Fruit fly (Drosophila melanogaster): ENCODE data around the gene Nepl9.

dm6 chr2L:16884702-16885101 lies 47.6 kb upstream of the Nepl9 start:
- no peak for TF ChIP-seq Hr38 (GFP tag; optimal IDR thresholded peaks at IDR 0.05)
- no peak for TF ChIP-seq Eip78C (GFP tag)
- TF ChIP-seq Eip75B (GFP tag; optimal IDR thresholded peaks at IDR 0.05), result no peak
- TF ChIP-seq Blimp-1 (GFP tag; optimal IDR thresholded peaks at IDR 0.05), result no peak
- no peak for TF ChIP-seq net (GFP tag; optimal IDR thresholded peaks at IDR 0.05)
- TF ChIP-seq CG16779 (tag; optimal IDR thresholded peaks at IDR 0.05), result no peak
- TF ChIP-seq acj6 (GFP tag; optimal IDR thresholded peaks at IDR 0.05), result no peak
- no peak for TF ChIP-seq CG3032 (tag; optimal IDR thresholded peaks at IDR 0.05)
- no peak for TF ChIP-seq salr (GFP tag; optimal IDR thresholded peaks at IDR 0.05)
- no peak for TF ChIP-seq Sox14 (GFP tag; optimal IDR thresholded peaks at IDR 0.05)
